Fruit fly (Drosophila melanogaster) whole organism, adult: ENCODE measurements around the gene mRpL21.

Experiments used
- CG11617 ChIP-seq: fragments of 200-800 bp; sonication (Bioruptor generic); optimal IDR thresholded peaks from 2 replicates; lab custom pipeline; 2017; ENCODE audit warnings: mild to moderate bottlenecking, missing biosample characterization, missing genetic modification reagents, missing genetic modification characterization
- CG12768 ChIP-seq: fragments of 200-800 bp; sonication (Bioruptor generic); optimal IDR thresholded peaks from 2 replicates; lab custom pipeline; 2017; ENCODE audit warnings: missing biosample characterization, missing genetic modification characterization, mild to moderate bottlenecking, moderate library complexity, missing genetic modification reagents
- CG14711 ChIP-seq: fragments of 200-800 bp; sonication (Bioruptor generic); optimal IDR thresholded peaks from 2 replicates; lab custom pipeline; 2018; ENCODE audit warnings: missing biosample characterization, mild to moderate bottlenecking, missing genetic modification characterization, moderate library complexity
- CG1620 ChIP-seq: fragments of 200-800 bp; sonication (Bioruptor generic); optimal IDR thresholded peaks from 2 replicates; lab custom pipeline; 2016; ENCODE audit warnings: missing biosample characterization, missing genetic modification characterization
- CG7101 ChIP-seq: fragments of 200-800 bp; sonication (Bioruptor generic); optimal IDR thresholded peaks from 2 replicates; lab custom pipeline; 2018; ENCODE audit warnings: missing biosample characterization, mild to moderate bottlenecking, missing genetic modification characterization, moderate library complexity
- Crg-1 ChIP-seq: fragments of 200-800 bp; sonication (Bioruptor generic); optimal IDR thresholded peaks from 2 replicates; lab custom pipeline; 2016; ENCODE audit warnings: missing biosample characterization, missing genetic modification characterization
- Hr96 ChIP-seq: fragments of 200-800 bp; sonication (Bioruptor generic); optimal IDR thresholded peaks from 2 replicates; lab custom pipeline; 2016; ENCODE audit warnings: missing biosample characterization, missing genetic modification characterization
- Mnt ChIP-seq: fragments of 200-800 bp; sonication (Bioruptor generic); optimal IDR thresholded peaks from 2 replicates; lab custom pipeline; 2016; ENCODE audit warnings: missing biosample characterization, mild to moderate bottlenecking, missing genetic modification characterization
- kay ChIP-seq: fragments of 200-800 bp; sonication (Bioruptor generic); peaks from one replicate; lab custom pipeline; 2016; ENCODE audit warnings: missing biosample characterization, missing genetic modification characterization, borderline replicate concordance
- ovo ChIP-seq: fragments of 200-800 bp; sonication (Bioruptor generic); optimal IDR thresholded peaks from 2 replicates; lab custom pipeline; 2016; ENCODE audit warnings: missing biosample characterization, missing genetic modification characterization

- TF ChIP-seq CG1620 (GFP tag; lab: Kevin White, UChicago) (no peak), Hr96 (GFP tag; lab: Kevin White, UChicago) (no peak), CG14711 (tag; lab: Kevin White, UChicago) (no peak), ovo (no peak), kay (GFP tag; lab: Kevin White, UChicago) (no peak), CG12768 (no peak), CG11617 (GFP tag; lab: Kevin White, UChicago) (no peak), CG7101 (tag; lab: Kevin White, UChicago) (no peak), Crg-1 (no peak), Mnt (GFP tag; lab: Kevin White, UChicago) (no peak)
Measured at dm6 chr3L:19237780-19238179, 17.1 kb downstream of the mRpL21 start.
